Fruit fly (Drosophila melanogaster) whole organism, pupa: ENCODE measurements around the gene EMC5.

ENCODE experiments used
- CG10348 ChIP-seq: fragments of 200-800 bp; sonication (Bioruptor generic); IDR thresholded peaks from 2 replicates; pipeline ENCODE4 v1.3.6; 2022; ENCODE audit warnings: missing biosample characterization, missing genetic modification characterization
- CG8159 ChIP-seq: fragments of 200-800 bp; sonication (Bioruptor generic); optimal IDR thresholded peaks from 3 replicates; lab custom pipeline; 2018; ENCODE audit warnings: missing biosample characterization, mild to moderate bottlenecking, missing genetic modification characterization, moderate library complexity
- Pif1A ChIP-seq: fragments of 200-800 bp; sonication (Bioruptor generic); optimal IDR thresholded peaks from 3 replicates; lab custom pipeline; 2016; ENCODE audit warnings: missing biosample characterization, missing genetic modification characterization

dm6 chr2L:19002468-19002867 lies 15.0 kb downstream of the EMC5 start:
- TF ChIP-seq CG8159 (tag; lab: Kevin White, UChicago) (no peak), CG10348 (GFP tag; lab: Robert Waterston, UW) (no peak), Pif1A (GFP tag; lab: Kevin White, UChicago) (no peak)
